Fruit fly (Drosophila melanogaster): ENCODE results near the gene CG7910.

DNA sequence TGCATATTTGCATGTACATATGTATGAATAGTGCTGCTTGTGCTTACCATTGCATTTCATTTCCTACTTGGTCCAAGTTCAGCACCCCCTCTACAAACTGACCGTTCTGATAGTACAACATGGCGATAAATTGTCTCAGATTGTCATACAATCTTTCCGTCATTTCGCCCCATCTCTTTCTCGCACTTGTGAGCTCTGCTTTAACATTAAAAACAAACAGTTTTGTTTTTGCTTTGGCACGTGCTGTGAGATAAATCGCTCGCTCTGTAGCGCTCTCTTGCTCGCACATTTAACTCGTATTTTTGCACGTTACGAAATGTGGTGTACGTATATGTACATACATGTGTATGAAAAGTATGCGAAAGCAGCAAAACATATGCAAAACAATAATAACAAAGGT lies 21.7 kb downstream of the CG7910 start:
- TF ChIP-seq h (GFP tag; optimal IDR thresholded peaks at IDR 0.05), result no peak
- TF ChIP-seq CrebA (GFP tag; optimal IDR thresholded peaks at IDR 0.05; ENCODE audit: borderline replicate concordance), result no peak
- TF ChIP-seq Vsx2 (GFP tag; optimal IDR thresholded peaks at IDR 0.05; ENCODE audit: partially characterized antibody), result no peak
- no peak for TF ChIP-seq Sp1 (GFP tag; optimal IDR thresholded peaks at IDR 0.05)
- TF ChIP-seq psq (GFP tag; optimal IDR thresholded peaks at IDR 0.05), result no peak
- no peak for TF ChIP-seq Dif (GFP tag; optimal IDR thresholded peaks at IDR 0.05; ENCODE audit: partially characterized antibody)
- no peak for TF ChIP-seq dmrt93B (GFP tag; optimal IDR thresholded peaks at IDR 0.05)
- TF ChIP-seq Myc (optimal IDR thresholded peaks at IDR 0.05), result no peak
- no peak for TF ChIP-seq usp (GFP tag; optimal IDR thresholded peaks at IDR 0.05)

All from whole organism, wandering third instar larva.